Fruit fly (Drosophila melanogaster): Measurements from ENCODE around the gene Ubi-p63E.

dm6 chr3L:3942241-3943028 is 39.5 kb upstream of the Ubi-p63E start, which contains the start of the genes CG10863 and CG14982:
- TF ChIP-seq CG7101 (tag; optimal IDR thresholded peaks at IDR 0.05): peak; percentile 50
- TF ChIP-seq tj (GFP tag; optimal IDR thresholded peaks at IDR 0.05): no peak
